Fruit fly (Drosophila melanogaster) whole organism, embryonic: ENCODE measurements around the gene CG1273.
A peak's percentile ranks its signal among the peaks of the same experiment; 100 is the strongest.

ENCODE experiments used
- Aef1 ChIP-seq: fragments of 200-800 bp; sonication (Bioruptor generic); IDR thresholded peaks from 3 replicates; pipeline ENCODE4 v1.3.6; 2022; ENCODE audit warnings: missing biosample characterization, missing genetic modification characterization
- Atf6 ChIP-seq: fragments of 200-800 bp; sonication (Bioruptor generic); IDR thresholded peaks from 2 replicates; pipeline ENCODE4 v1.3.6; 2022; ENCODE audit warnings: missing biosample characterization, missing genetic modification characterization
- B-H1 ChIP-seq: fragments of 200-800 bp; sonication (Bioruptor generic); IDR thresholded peaks from 3 replicates; pipeline ENCODE4 v1.3.6; 2022; ENCODE audit warnings: missing biosample characterization, missing genetic modification characterization
- Bgb ChIP-seq: fragments of 200-800 bp; sonication (Bioruptor generic); IDR thresholded peaks from 2 replicates; pipeline ENCODE4 v1.3.6; 2022; ENCODE audit warnings: missing biosample characterization, missing genetic modification characterization; ENCODE audit not compliant: partially characterized antibody
- CG10565 ChIP-seq: fragments of 200-800 bp; sonication (Bioruptor generic); optimal IDR thresholded peaks from 3 replicates; lab custom pipeline; 2016; ENCODE audit warnings: missing biosample characterization, mild to moderate bottlenecking, missing genetic modification characterization
- CG11695 ChIP-seq: fragments of 200-800 bp; sonication (Bioruptor generic); IDR thresholded peaks from 3 replicates; pipeline ENCODE4 v1.3.6; 2022; ENCODE audit warnings: missing biosample characterization, missing genetic modification characterization
- CG11696 ChIP-seq: fragments of 200-800 bp; sonication (Bioruptor generic); IDR thresholded peaks from 2 replicates; pipeline ENCODE4 v1.3.6; 2022; ENCODE audit warnings: missing biosample characterization, missing genetic modification characterization
- CG12391 ChIP-seq: fragments of 200-800 bp; sonication (Bioruptor generic); optimal IDR thresholded peaks from 3 replicates; lab custom pipeline; 2018; ENCODE audit warnings: missing biosample characterization, mild to moderate bottlenecking, missing genetic modification characterization, moderate library complexity
- CG1529 ChIP-seq: fragments of 200-800 bp; sonication (Bioruptor generic); optimal IDR thresholded peaks from 3 replicates; lab custom pipeline; 2018; ENCODE audit warnings: missing biosample characterization, missing genetic modification characterization
- CG15601 ChIP-seq: fragments of 200-800 bp; sonication (Bioruptor generic); optimal IDR thresholded peaks from 3 replicates; lab custom pipeline; 2019; ENCODE audit warnings: missing biosample characterization, mild to moderate bottlenecking, missing genetic modification characterization, moderate library complexity
- CG1603 ChIP-seq: fragments of 200-800 bp; sonication (Bioruptor generic); optimal IDR thresholded peaks from 2 replicates; lab custom pipeline; 2019; ENCODE audit warnings: missing biosample characterization, mild to moderate bottlenecking, missing genetic modification characterization, moderate library complexity
- CG17186 ChIP-seq: fragments of 200-800 bp; sonication (Bioruptor generic); optimal IDR thresholded peaks from 3 replicates; lab custom pipeline; 2017; ENCODE audit warnings: missing biosample characterization, missing genetic modification reagents, missing genetic modification characterization
- CG17802 ChIP-seq: fragments of 200-800 bp; sonication (Bioruptor generic); optimal IDR thresholded peaks from 2 replicates; lab custom pipeline; 2018; ENCODE audit warnings: missing biosample characterization, mild to moderate bottlenecking, missing genetic modification characterization, moderate library complexity
- CG2116 ChIP-seq: fragments of 200-800 bp; sonication (Bioruptor generic); optimal IDR thresholded peaks from 3 replicates; lab custom pipeline; 2018; ENCODE audit warnings: missing biosample characterization, mild to moderate bottlenecking, missing genetic modification characterization
- CG2129 ChIP-seq: fragments of 200-800 bp; sonication (Bioruptor generic); IDR thresholded peaks from 2 replicates; pipeline ENCODE4 v1.3.6; 2022; ENCODE audit warnings: missing biosample characterization, missing genetic modification characterization; ENCODE audit not compliant: partially characterized antibody
- CG2199 ChIP-seq: fragments of 200-800 bp; sonication (Bioruptor generic); IDR thresholded peaks from 3 replicates; pipeline ENCODE4 v1.3.6; 2022; ENCODE audit warnings: missing biosample characterization, missing genetic modification characterization
- CG4404 ChIP-seq: fragments of 200-800 bp; sonication (Bioruptor generic); IDR thresholded peaks from 2 replicates; pipeline ENCODE4 v1.3.6; 2022; ENCODE audit warnings: missing biosample characterization, missing genetic modification characterization
- CG4730 ChIP-seq: fragments of 200-800 bp; sonication (Bioruptor generic); IDR thresholded peaks from 2 replicates; pipeline ENCODE4 v1.3.6; 2022; ENCODE audit warnings: missing biosample characterization, missing genetic modification characterization
- CG5245 ChIP-seq: fragments of 200-800 bp; sonication (Bioruptor generic); optimal IDR thresholded peaks from 3 replicates; lab custom pipeline; 2016; ENCODE audit warnings: missing biosample characterization, missing genetic modification characterization
- CG6689 ChIP-seq: fragments of 200-800 bp; sonication (Bioruptor generic); IDR thresholded peaks from 2 replicates; pipeline ENCODE4 v1.3.6; 2022; ENCODE audit warnings: missing biosample characterization, missing genetic modification characterization
- ERR ChIP-seq: fragments of 200-800 bp; sonication (Bioruptor generic); optimal IDR thresholded peaks from 2 replicates; lab custom pipeline; 2016; ENCODE audit warnings: missing biosample characterization, missing genetic modification characterization
- Jarid2 ChIP-seq: fragments of 200-800 bp; sonication (Bioruptor generic); optimal IDR thresholded peaks from 3 replicates; lab custom pipeline; 2017; ENCODE audit warnings: mild to moderate bottlenecking, missing biosample characterization, missing genetic modification reagents, missing genetic modification characterization
- Myb ChIP-seq: fragments of 200-800 bp; sonication (Bioruptor generic); optimal IDR thresholded peaks from 2 replicates; lab custom pipeline; 2016; ENCODE audit warnings: missing biosample characterization, missing genetic modification characterization
- NC2β ChIP-seq: fragments of 200-800 bp; sonication (Bioruptor generic); optimal IDR thresholded peaks from 2 replicates; lab custom pipeline; 2016; ENCODE audit warnings: missing biosample characterization, missing genetic modification characterization
- NFAT ChIP-seq: fragments of 200-800 bp; sonication (Bioruptor generic); IDR thresholded peaks from 2 replicates; pipeline ENCODE4 v1.3.6; 2022; ENCODE audit warnings: missing biosample characterization, missing genetic modification characterization
- Nf-YB ChIP-seq: fragments of 200-800 bp; sonication (Bioruptor generic); optimal IDR thresholded peaks from 3 replicates; lab custom pipeline; 2019; ENCODE audit warnings: missing biosample characterization, mild to moderate bottlenecking, missing genetic modification characterization, moderate library complexity
- Optix ChIP-seq: fragments of 200-800 bp; sonication (Bioruptor generic); IDR thresholded peaks from 3 replicates; pipeline ENCODE4 v1.3.6; 2022; ENCODE audit warnings: missing biosample characterization, missing genetic modification characterization
- Sin3A ChIP-seq: fragments of >200 bp; optimal IDR thresholded peaks from 2 replicates; lab custom pipeline; 2018
- Spps ChIP-seq: fragments of 200-800 bp; sonication (Bioruptor generic); optimal IDR thresholded peaks from 2 replicates; lab custom pipeline; 2018; ENCODE audit warnings: missing biosample characterization, mild to moderate bottlenecking, missing genetic modification characterization
- Vsx1 ChIP-seq: fragments of 200-800 bp; sonication (Bioruptor generic); optimal IDR thresholded peaks from 2 replicates; lab custom pipeline; 2017; ENCODE audit warnings: missing biosample characterization, mild to moderate bottlenecking, missing genetic modification characterization, missing genetic modification reagents
- ab ChIP-seq: fragments of 200-800 bp; sonication (Bioruptor generic); optimal IDR thresholded peaks from 2 replicates; lab custom pipeline; 2016; ENCODE audit warnings: missing biosample characterization, missing genetic modification characterization
- bab2 ChIP-seq: fragments of 200-800 bp; sonication (Bioruptor generic); optimal IDR thresholded peaks from 2 replicates; lab custom pipeline; 2016; ENCODE audit warnings: missing biosample characterization, missing genetic modification characterization
- cas ChIP-seq: fragments of 200-800 bp; sonication (Bioruptor generic); IDR thresholded peaks from 2 replicates; pipeline ENCODE4 v1.3.6; 2022; ENCODE audit warnings: missing biosample characterization, missing genetic modification characterization
- fd64A ChIP-seq: fragments of 200-800 bp; sonication (Bioruptor generic); optimal IDR thresholded peaks from 3 replicates; lab custom pipeline; 2018; ENCODE audit warnings: missing biosample characterization, mild to moderate bottlenecking, missing genetic modification characterization
- fru ChIP-seq: fragments of >200 bp; optimal IDR thresholded peaks from 2 replicates; lab custom pipeline; 2017
- gem ChIP-seq: fragments of 200-800 bp; sonication (Bioruptor generic); optimal IDR thresholded peaks from 2 replicates; lab custom pipeline; 2019; ENCODE audit warnings: missing biosample characterization, mild to moderate bottlenecking, missing genetic modification characterization, moderate library complexity
- knrl ChIP-seq: fragments of 200-800 bp; sonication (Bioruptor generic); IDR thresholded peaks from 3 replicates; pipeline ENCODE4 v1.3.6; 2022; ENCODE audit warnings: missing biosample characterization, missing genetic modification characterization; ENCODE audit not compliant: partially characterized antibody
- lbe ChIP-seq: fragments of 200-800 bp; sonication (Bioruptor generic); optimal IDR thresholded peaks from 2 replicates; lab custom pipeline; 2016; ENCODE audit warnings: missing biosample characterization, mild to moderate bottlenecking, missing genetic modification characterization
- mirr ChIP-seq: fragments of 200-800 bp; sonication (Bioruptor generic); optimal IDR thresholded peaks from 3 replicates; lab custom pipeline; 2018; ENCODE audit warnings: missing biosample characterization, mild to moderate bottlenecking, missing genetic modification characterization
- nerfin-1 ChIP-seq: fragments of 200-800 bp; sonication (Bioruptor generic); optimal IDR thresholded peaks from 3 replicates; lab custom pipeline; 2019; ENCODE audit warnings: missing biosample characterization, mild to moderate bottlenecking, missing genetic modification characterization, moderate library complexity
- pho ChIP-seq: fragments of 200-800 bp; sonication (Bioruptor generic); optimal IDR thresholded peaks from 2 replicates; lab custom pipeline; 2016; ENCODE audit warnings: missing biosample characterization, missing genetic modification characterization
- prd ChIP-seq, 3 experiments: fragments of >200 bp in 2 of 3; fragments of 200-800 bp in 1 of 3; sonication (Bioruptor generic) in 1 of 3; optimal IDR thresholded peaks in 2 of 3; IDR thresholded peaks in 1 of 3; 2 replicates in 2 of 3; 3 replicates in 1 of 3; pipeline versions ENCODE4 v1.3.6 to Lab custom; 2017 to 2022; ENCODE audit warnings: missing biosample characterization in 1 of 3, missing genetic modification characterization in 1 of 3
- repo ChIP-seq: fragments of 200-800 bp; sonication (Bioruptor generic); optimal IDR thresholded peaks from 2 replicates; lab custom pipeline; 2016; ENCODE audit warnings: missing biosample characterization, missing genetic modification characterization
- ro ChIP-seq: fragments of 200-800 bp; sonication (Bioruptor generic); IDR thresholded peaks from 2 replicates; pipeline ENCODE4 v1.3.6; 2022; ENCODE audit warnings: missing biosample characterization, missing genetic modification characterization
- sens ChIP-seq: fragments of 200-800 bp; sonication (Bioruptor generic); peaks from one replicate; lab custom pipeline; 2016; ENCODE audit warnings: missing biosample characterization, missing genetic modification characterization
- stc ChIP-seq: fragments of 200-800 bp; sonication (Bioruptor generic); IDR thresholded peaks from 2 replicates; pipeline ENCODE4 v1.3.6; 2022; ENCODE audit warnings: missing biosample characterization, missing genetic modification characterization
- tin ChIP-seq: fragments of 200-800 bp; sonication (Bioruptor generic); optimal IDR thresholded peaks from 3 replicates; lab custom pipeline; 2016; ENCODE audit warnings: missing biosample characterization, missing genetic modification characterization
- tup ChIP-seq: fragments of 200-800 bp; sonication (Bioruptor generic); optimal IDR thresholded peaks from 2 replicates; lab custom pipeline; 2016; ENCODE audit warnings: missing biosample characterization, mild to moderate bottlenecking, missing genetic modification characterization, moderate library complexity
- unpg ChIP-seq: fragments of 200-800 bp; sonication (Bioruptor generic); optimal IDR thresholded peaks from 3 replicates; lab custom pipeline; 2018; ENCODE audit warnings: missing biosample characterization, mild to moderate bottlenecking, missing genetic modification characterization, moderate library complexity

CG1273 gene

DNA sequence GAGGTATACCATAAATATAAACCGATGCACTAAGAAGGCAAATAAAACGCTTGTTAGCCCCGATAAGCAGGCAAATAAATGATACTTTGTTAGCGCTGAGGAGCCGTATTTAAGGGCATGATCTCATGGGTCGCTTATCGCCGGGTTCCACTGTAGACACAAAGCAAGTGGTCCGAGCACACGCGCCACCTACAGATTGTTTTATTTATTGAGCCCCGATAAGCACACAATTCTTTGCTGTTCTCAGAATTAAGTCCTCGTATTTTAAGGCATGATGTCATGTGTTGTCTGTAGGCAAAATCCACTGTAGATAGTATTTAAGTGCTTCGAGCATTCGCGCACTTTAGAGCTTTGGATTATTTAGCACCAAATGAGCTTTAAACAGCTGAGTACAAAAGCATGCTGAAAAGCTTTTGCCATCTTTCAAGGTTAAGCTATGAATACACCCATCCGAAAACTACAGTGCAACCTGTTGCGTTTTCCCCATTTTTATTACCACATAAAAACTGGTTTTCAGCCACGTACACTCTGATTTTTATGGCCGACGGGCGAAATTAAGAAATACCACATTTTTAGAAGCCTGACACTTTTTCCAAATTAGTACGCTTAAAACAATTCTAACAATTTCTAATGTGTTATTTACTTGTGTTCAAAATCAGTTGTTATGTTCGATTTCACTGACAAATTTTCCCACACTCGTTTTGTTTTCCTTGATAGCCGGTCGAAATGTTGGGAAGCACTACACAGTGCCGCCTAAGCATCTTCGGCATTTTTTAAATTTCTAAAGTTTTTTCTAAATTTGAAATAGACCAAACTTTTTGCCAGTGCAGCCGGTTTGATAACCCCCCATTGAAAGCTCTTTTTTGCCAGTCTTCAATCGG, 23.8 kb upstream of the CG1273 start, which contains the start of gene Sqor (continued):
- TF ChIP-seq Bgb (peak; percentile 36; the same call in 1 of the 2 replicates), CG4730 (peak; percentile 76), Jarid2 (peak; percentile 54), Aef1 (peak; percentile 81), fd64A (GFP tag; lab: Kevin White, UChicago) (no peak), ab (GFP tag; lab: Kevin White, UChicago) (peak; percentile 50), CG2116 (peak; percentile 54), NC2β (peak; percentile 64), ro (GFP tag; lab: Robert Waterston, UW) (peak; percentile 43; the same call in 1 of the 2 replicates), prd (optimal IDR thresholded peaks at IDR 0.05; lab: Kevin White, UChicago) (no peak), prd (GFP tag; IDR thresholded peaks at IDR 0.05; lab: Robert Waterston, UW) (peak; percentile 73), mirr (GFP tag; lab: Kevin White, UChicago) (no peak), Vsx1 (GFP tag; lab: Kevin White, UChicago) (no peak), CG17802 (peak; percentile 53), Nf-YB (GFP tag; lab: Kevin White, UChicago) (peak; percentile 68), Sin3A (no peak), CG15601 (peak; percentile 78), Spps (no peak), Myb (GFP tag; lab: Kevin White, UChicago) (peak; percentile 70), CG1603 (tag; lab: Kevin White, UChicago) (peak; percentile 89), knrl (GFP tag; lab: Robert Waterston, UW) (no peak), unpg (GFP tag; lab: Kevin White, UChicago) (peak; percentile 86), CG11696 (peak; percentile 58; the same call in 1 of the 2 replicates), nerfin-1 (tag; lab: Kevin White, UChicago) (peak; percentile 44), lbe (peak; percentile 79), fru (no peak), bab2 (GFP tag; lab: Kevin White, UChicago) (peak; percentile 71), tin (GFP tag; lab: Kevin White, UChicago) (peak; percentile 54), B-H1 (GFP tag; lab: Robert Waterston, UW) (peak; percentile 44), NFAT (GFP tag; lab: Robert Waterston, UW) (peak; percentile 76), CG1529 (GFP tag; lab: Kevin White, UChicago) (peak; percentile 69), CG2199 (peak; percentile 70; the same call in 2 of the 3 replicates), CG5245 (GFP tag; lab: Kevin White, UChicago) (peak; percentile 57), cas (GFP tag; lab: Robert Waterston, UW) (peak; percentile 74), CG6689 (GFP tag; lab: Robert Waterston, UW) (peak; percentile 75), CG2129 (GFP tag; lab: Robert Waterston, UW) (no peak), CG17186 (GFP tag; lab: Kevin White, UChicago) (peak; percentile 4), sens (peak; percentile 94), repo (GFP tag; lab: Kevin White, UChicago) (peak; percentile 60), CG12391 (peak; percentile 84), Atf6 (peak; percentile 82), CG10565 (GFP tag; lab: Kevin White, UChicago) (peak; percentile 3), ERR (GFP tag; lab: Kevin White, UChicago) (peak; percentile 85), tup (GFP tag; lab: Kevin White, UChicago) (peak; percentile 76), gem (tag; lab: Kevin White, UChicago) (peak; percentile 92), CG4404 (GFP tag; lab: Robert Waterston, UW) (peak; percentile 46), Optix (GFP tag; lab: Robert Waterston, UW) (peak; percentile 83), CG11695 (GFP tag; lab: Robert Waterston, UW) (peak; percentile 85), pho (GFP tag; lab: Kevin White, UChicago) (peak; percentile 90), stc (GFP tag; lab: Robert Waterston, UW) (peak; percentile 72)
